Worm (Caenorhabditis elegans) whole organism, early embryonic: Measurements from ENCODE around the gene ZK669.3.

Experiments used
- B0310.2 ChIP-seq: sonication (generic microtip); optimal IDR thresholded peaks from 2 replicates; lab custom pipeline; 2016; ENCODE audit warnings: mild to moderate bottlenecking, missing genetic modification characterization, missing compliant biosample characterization
- F13C5.2 ChIP-seq: sonication (generic microtip); optimal IDR thresholded peaks from 2 replicates; lab custom pipeline; 2017; ENCODE audit warnings: mild to moderate bottlenecking, missing genetic modification characterization, inconsistent platforms, missing compliant biosample characterization
- aly-1 ChIP-seq: sonication (generic microtip); optimal IDR thresholded peaks from 2 replicates; lab custom pipeline; 2016; ENCODE audit warnings: missing genetic modification characterization, missing compliant biosample characterization
- ama-1 ChIP-seq: fragments of 150-350 bp; optimal IDR thresholded peaks from 2 replicates; lab custom pipeline; 2014
- ceh-13 ChIP-seq: fragments of 200-800 bp; sonication (Bioruptor generic); optimal IDR thresholded peaks from 2 replicates; lab custom pipeline; 2018; ENCODE audit warnings: mild to moderate bottlenecking, missing genetic modification characterization, missing compliant biosample characterization
- ceh-36 ChIP-seq: sonication (generic microtip); optimal IDR thresholded peaks from 2 replicates; lab custom pipeline; 2016; ENCODE audit warnings: missing genetic modification characterization, inconsistent platforms, missing compliant biosample characterization
- ets-7 ChIP-seq: sonication (generic microtip); optimal IDR thresholded peaks from 2 replicates; lab custom pipeline; 2016; ENCODE audit warnings: missing genotype, missing genetic modification characterization, missing compliant biosample characterization
- flt-1 ChIP-seq: fragments of 200-800 bp; sonication (Bioruptor generic); IDR thresholded peaks from 2 replicates; pipeline ENCODE4 v1.3.6; 2022; ENCODE audit warnings: missing genetic modification characterization, missing compliant biosample characterization
- hmbx-1 ChIP-seq: sonication (generic microtip); optimal IDR thresholded peaks from 2 replicates; lab custom pipeline; 2016; ENCODE audit warnings: mild to moderate bottlenecking, missing genetic modification characterization, missing compliant biosample characterization
- hmg-4 ChIP-seq: fragments of 200-800 bp; sonication (Bioruptor generic); optimal IDR thresholded peaks from 2 replicates; lab custom pipeline; 2018; ENCODE audit warnings: mild to moderate bottlenecking, missing genetic modification characterization, missing compliant biosample characterization
- hnd-1 ChIP-seq: sonication (generic microtip); optimal IDR thresholded peaks from 2 replicates; lab custom pipeline; 2016; ENCODE audit warnings: missing genetic modification characterization, missing compliant biosample characterization
- pes-1 ChIP-seq: fragments of 200-800 bp; sonication (Bioruptor generic); IDR thresholded peaks from 2 replicates; pipeline ENCODE4 v1.3.6; 2022; ENCODE audit warnings: missing genetic modification reagents, missing genetic modification characterization, missing compliant biosample characterization
- scrt-1 ChIP-seq: fragments of 200-800 bp; sonication (Bioruptor generic); IDR thresholded peaks from 2 replicates; pipeline ENCODE4 v1.3.6; 2022; ENCODE audit warnings: missing genetic modification characterization, missing compliant biosample characterization
- sea-1 ChIP-seq: fragments of 200-800 bp; sonication (Bioruptor generic); conservative IDR thresholded peaks from 2 replicates; pipeline ENCODE4 v1.3.6; 2022; ENCODE audit warnings: missing genetic modification characterization, missing compliant biosample characterization
- tbx-11 ChIP-seq: fragments of 200-800 bp; sonication (Bioruptor generic); IDR thresholded peaks from 2 replicates; pipeline ENCODE4 v1.3.6; 2022; ENCODE audit warnings: missing genetic modification characterization, missing compliant biosample characterization
- tbx-37 ChIP-seq: fragments of 200-800 bp; sonication (Bioruptor generic); conservative IDR thresholded peaks from 2 replicates; pipeline ENCODE4 v1.3.6; 2022; ENCODE audit warnings: missing genetic modification reagents, missing genetic modification characterization, missing compliant biosample characterization
- tra-4 ChIP-seq: sonication (generic microtip); optimal IDR thresholded peaks from 2 replicates; lab custom pipeline; 2017; ENCODE audit warnings: missing genetic modification characterization, missing compliant biosample characterization

ZK669.3 gene

DNA sequence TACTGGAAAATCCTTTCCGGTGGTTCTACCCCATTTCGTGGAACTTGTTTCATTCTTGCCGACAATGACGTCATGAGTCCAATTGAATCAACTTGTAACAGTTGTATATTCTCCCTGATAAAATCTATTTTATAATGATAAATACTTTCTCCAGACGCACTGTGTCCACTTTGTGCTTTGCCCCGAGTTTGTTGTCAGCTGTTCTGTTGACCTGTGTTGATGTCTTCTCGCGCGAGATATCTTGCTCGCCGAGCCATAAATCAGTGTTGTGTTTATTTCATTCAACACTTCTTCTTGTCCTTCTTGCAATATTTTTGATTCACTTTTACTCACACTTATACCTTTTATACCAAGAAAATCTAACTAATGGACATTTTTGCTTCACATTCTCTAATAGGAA, 21.2 kb downstream of the ZK669.3 start:
- TF ChIP-seq aly-1 (tag; lab: Kevin White, UChicago) (no peak), hmg-4 (no peak), B0310.2 (no peak), F13C5.2 (no peak), ama-1 (lab: Kevin White, UChicago) (no peak), pes-1 (GFP tag; lab: Robert Waterston, UW) (no peak), scrt-1 (GFP tag; lab: Robert Waterston, UW) (no peak), ceh-36 (no peak), ceh-13 (GFP tag; lab: Kevin White, UChicago) (no peak), flt-1 (GFP tag; lab: Robert Waterston, UW) (no peak), tbx-37 (no peak), tra-4 (tag; lab: Kevin White, UChicago) (no peak), hmbx-1 (tag; lab: Kevin White, UChicago) (no peak), ets-7 (tag; lab: Kevin White, UChicago) (no peak), tbx-11 (GFP tag; lab: Robert Waterston, UW) (no peak), hnd-1 (tag; lab: Kevin White, UChicago) (no peak), sea-1 (GFP tag; lab: Robert Waterston, UW) (no peak)

DNA sequence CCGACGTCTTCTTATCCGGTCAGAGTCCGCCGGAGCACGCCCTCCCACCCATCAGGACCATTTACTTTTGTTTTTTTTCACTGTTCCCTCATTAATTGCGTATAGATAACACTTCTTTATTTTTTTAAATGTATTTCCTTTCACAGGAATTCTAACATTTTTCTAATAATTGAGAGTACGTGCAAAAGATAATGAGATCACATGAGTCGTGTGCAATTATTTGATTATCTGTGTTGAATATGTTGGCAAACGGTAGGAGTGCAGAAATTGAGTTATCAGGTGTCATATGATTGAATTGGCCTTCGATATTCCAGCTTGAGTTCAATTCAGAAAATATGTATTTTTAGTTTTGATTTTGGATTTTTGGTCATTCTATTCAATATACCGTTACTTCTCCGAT, 27.4 kb downstream of the ZK669.3 start:
- no peak for TF ChIP-seq ama-1 (lab: Kevin White, UChicago)
- TF ChIP-seq flt-1 (GFP tag; lab: Robert Waterston, UW), result no peak
- TF ChIP-seq tbx-11 (GFP tag; lab: Robert Waterston, UW), result no peak
- no peak for TF ChIP-seq aly-1 (tag; lab: Kevin White, UChicago)
- TF ChIP-seq sea-1 (GFP tag; lab: Robert Waterston, UW), result no peak
- no peak for TF ChIP-seq pes-1 (GFP tag; lab: Robert Waterston, UW)

DNA sequence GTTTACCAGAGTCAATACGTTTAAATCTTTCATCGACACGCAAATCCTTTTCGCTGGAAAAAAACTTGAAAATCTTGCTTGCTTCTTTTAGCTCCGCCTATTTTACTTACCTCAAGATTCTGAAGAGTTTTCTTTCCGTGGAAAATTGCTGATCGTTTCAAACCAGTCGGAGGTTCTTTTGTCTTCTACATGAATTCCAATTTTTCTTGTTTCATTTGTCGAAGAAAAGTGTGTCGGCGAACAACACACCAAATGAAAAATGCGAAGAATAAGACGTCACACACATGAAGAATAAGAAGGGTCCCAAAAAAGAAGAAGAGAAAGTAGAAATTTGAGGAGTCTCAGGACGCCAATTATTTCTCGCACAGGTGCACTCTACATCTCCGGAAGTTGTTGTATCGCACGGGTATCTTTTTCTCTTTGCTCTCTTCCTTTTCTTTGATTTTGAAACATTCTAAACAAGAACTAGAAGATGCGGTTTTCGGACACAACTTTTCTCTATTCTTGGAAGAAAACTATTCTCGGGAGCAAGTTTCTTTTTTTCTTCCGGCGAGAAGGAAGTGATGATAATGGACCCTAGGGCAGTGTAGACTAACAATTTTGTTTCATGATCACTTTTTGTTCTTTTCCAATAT, 33.4 kb downstream of the ZK669.3 start:
- TF ChIP-seq B0310.2, result no peak
- TF ChIP-seq hmbx-1 (tag; lab: Kevin White, UChicago), result no peak
- TF ChIP-seq ceh-36, result no peak
- TF ChIP-seq tra-4 (tag; lab: Kevin White, UChicago), result no peak
- no peak for TF ChIP-seq sea-1 (GFP tag; lab: Robert Waterston, UW)
- no peak for TF ChIP-seq hnd-1 (tag; lab: Kevin White, UChicago)
- no peak for TF ChIP-seq pes-1 (GFP tag; lab: Robert Waterston, UW)
- no peak for TF ChIP-seq F13C5.2
- no peak for TF ChIP-seq hmg-4
- no peak for TF ChIP-seq aly-1 (tag; lab: Kevin White, UChicago)
- no peak for TF ChIP-seq flt-1 (GFP tag; lab: Robert Waterston, UW)
- TF ChIP-seq ceh-13 (GFP tag; lab: Kevin White, UChicago), result no peak
- TF ChIP-seq ets-7 (tag; lab: Kevin White, UChicago), result no peak
- no peak for TF ChIP-seq tbx-11 (GFP tag; lab: Robert Waterston, UW)
- TF ChIP-seq tbx-37, result no peak
- TF ChIP-seq scrt-1 (GFP tag; lab: Robert Waterston, UW), result no peak
- no peak for TF ChIP-seq ama-1 (lab: Kevin White, UChicago)

ce11 chrII:7976308-7976707, 35.4 kb downstream of the ZK669.3 start, which contains the start of gene DH11.5:
TSS of gene DH11.5 (plus strand) at chrII:7976608.
- TF ChIP-seq sea-1 (GFP tag; lab: Robert Waterston, UW) (no peak), tra-4 (tag; lab: Kevin White, UChicago) (no peak), aly-1 (tag; lab: Kevin White, UChicago) (no peak), ets-7 (tag; lab: Kevin White, UChicago) (no peak), ceh-36 (no peak), hnd-1 (tag; lab: Kevin White, UChicago) (no peak), hmbx-1 (tag; lab: Kevin White, UChicago) (no peak), scrt-1 (GFP tag; lab: Robert Waterston, UW) (no peak), ama-1 (lab: Kevin White, UChicago) (no peak)

ce11 chrII:7977513-7977912, 36.6 kb downstream of the ZK669.3 start:
- no peak for TF ChIP-seq B0310.2
- no peak for TF ChIP-seq aly-1 (tag; lab: Kevin White, UChicago)
- TF ChIP-seq scrt-1 (GFP tag; lab: Robert Waterston, UW), result no peak
- no peak for TF ChIP-seq flt-1 (GFP tag; lab: Robert Waterston, UW)
- no peak for TF ChIP-seq ets-7 (tag; lab: Kevin White, UChicago)
- TF ChIP-seq sea-1 (GFP tag; lab: Robert Waterston, UW), result no peak
- TF ChIP-seq F13C5.2, result no peak
- no peak for TF ChIP-seq tra-4 (tag; lab: Kevin White, UChicago)
- no peak for TF ChIP-seq hmg-4
- no peak for TF ChIP-seq ceh-13 (GFP tag; lab: Kevin White, UChicago)
- no peak for TF ChIP-seq tbx-11 (GFP tag; lab: Robert Waterston, UW)
- TF ChIP-seq ceh-36, result no peak
- no peak for TF ChIP-seq hmbx-1 (tag; lab: Kevin White, UChicago)
- no peak for TF ChIP-seq ama-1 (lab: Kevin White, UChicago)
- TF ChIP-seq tbx-37, result no peak

DNA sequence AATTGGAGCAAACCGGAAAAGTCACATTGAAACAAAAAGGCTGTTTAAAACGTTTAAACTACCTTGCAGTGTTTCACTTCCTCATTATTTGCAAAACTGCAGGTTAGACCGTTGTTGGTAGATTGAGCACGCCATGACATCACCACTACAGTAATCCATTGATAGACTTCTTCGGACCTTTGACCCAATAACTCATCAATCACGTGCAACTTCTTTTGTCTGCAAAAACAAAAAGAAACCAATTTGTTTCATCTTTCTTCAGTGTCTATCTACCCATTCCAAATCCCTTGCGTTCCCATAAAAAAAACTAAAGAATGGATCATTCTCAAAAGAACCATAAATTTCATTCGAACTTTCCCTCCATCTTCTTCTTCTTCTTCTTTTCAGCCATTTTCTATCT, 40.1 kb downstream of the ZK669.3 start:
- TF ChIP-seq B0310.2, result no peak
- TF ChIP-seq hmg-4, result no peak
- no peak for TF ChIP-seq sea-1 (GFP tag; lab: Robert Waterston, UW)
- no peak for TF ChIP-seq ama-1 (lab: Kevin White, UChicago)
- TF ChIP-seq tbx-11 (GFP tag; lab: Robert Waterston, UW), result no peak
- no peak for TF ChIP-seq ets-7 (tag; lab: Kevin White, UChicago)
- no peak for TF ChIP-seq ceh-36
- no peak for TF ChIP-seq aly-1 (tag; lab: Kevin White, UChicago)
- no peak for TF ChIP-seq flt-1 (GFP tag; lab: Robert Waterston, UW)
- TF ChIP-seq scrt-1 (GFP tag; lab: Robert Waterston, UW), result no peak
- no peak for TF ChIP-seq ceh-13 (GFP tag; lab: Kevin White, UChicago)
- TF ChIP-seq hnd-1 (tag; lab: Kevin White, UChicago), result no peak
- TF ChIP-seq F13C5.2, result no peak
- no peak for TF ChIP-seq hmbx-1 (tag; lab: Kevin White, UChicago)
- no peak for TF ChIP-seq tra-4 (tag; lab: Kevin White, UChicago)
- TF ChIP-seq pes-1 (GFP tag; lab: Robert Waterston, UW), result no peak
- no peak for TF ChIP-seq tbx-37

DNA sequence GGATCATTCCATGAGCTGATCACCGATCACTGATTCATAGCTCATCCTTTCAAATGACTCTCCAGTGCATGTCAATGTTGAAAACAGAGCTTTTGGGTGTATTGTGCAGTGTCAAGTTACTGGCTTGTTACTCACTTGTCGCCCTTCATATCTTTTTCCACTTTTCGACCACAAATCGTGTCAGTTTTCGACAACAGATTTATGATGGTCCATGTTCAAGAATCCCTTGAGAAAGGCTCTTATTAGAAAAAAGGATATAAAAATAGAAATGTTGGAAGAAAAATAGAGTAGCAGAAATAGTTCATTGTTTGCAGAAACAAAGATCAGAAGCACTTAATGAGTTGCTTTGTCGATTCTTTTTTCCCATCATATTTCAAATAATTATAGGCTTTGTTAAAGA, 42.5 kb downstream of the ZK669.3 start:
- TF ChIP-seq tbx-37 (no peak), flt-1 (GFP tag; lab: Robert Waterston, UW) (no peak), hnd-1 (tag; lab: Kevin White, UChicago) (no peak)
